Fruit fly (Drosophila melanogaster): ENCODE data around the gene CG31370.

Gene CG31370

DNA sequence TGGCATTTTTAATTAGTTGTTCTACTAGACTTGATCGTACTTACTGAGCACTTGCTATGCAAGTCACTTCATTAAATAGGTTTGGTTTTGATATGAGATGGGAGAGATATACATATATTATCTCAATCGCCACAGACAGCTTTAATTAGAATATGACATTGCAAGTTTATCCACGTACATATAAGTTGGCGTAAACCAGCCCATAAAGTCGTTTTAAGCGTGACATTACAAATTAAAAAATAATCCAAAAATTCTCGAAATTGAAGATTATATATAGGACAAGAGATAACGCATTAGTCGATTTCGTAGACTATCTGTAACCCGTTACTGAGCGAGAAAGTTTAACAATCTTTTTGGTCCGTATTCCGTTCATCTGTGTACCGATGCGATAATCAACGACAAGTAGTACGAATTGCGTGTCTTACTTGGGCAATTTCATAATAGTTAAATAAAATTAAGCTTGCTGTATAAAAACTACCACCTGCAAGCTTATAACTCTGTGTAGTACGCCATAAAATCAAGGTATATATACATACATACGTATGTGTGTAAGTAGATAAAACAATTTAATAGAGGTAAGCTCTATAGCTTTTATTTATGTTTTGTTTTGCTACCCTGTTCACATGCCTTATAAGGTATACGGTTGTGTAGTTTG lies 17.9 kb downstream of the CG31370 start, which contains the start of gene CG10560:
Gene CG10560, minus strand, starts transcription at position 51 of the 655 bp plus-strand sequence.
- TF ChIP-seq lola (GFP tag; optimal IDR thresholded peaks at IDR 0.05), result no peak
- TF ChIP-seq Vsx2 (GFP tag; optimal IDR thresholded peaks at IDR 0.05; ENCODE audit: partially characterized antibody), result no peak
- TF ChIP-seq Jra (GFP tag; optimal IDR thresholded peaks at IDR 0.05), result no peak
- TF ChIP-seq pan (optimal IDR thresholded peaks at IDR 0.05), result no peak
- no peak for TF ChIP-seq woc (GFP tag; optimal IDR thresholded peaks at IDR 0.05)
- TF ChIP-seq tai (GFP tag; optimal IDR thresholded peaks at IDR 0.05), result no peak
- no peak for TF ChIP-seq GATAd (GFP tag; optimal IDR thresholded peaks at IDR 0.05)
- no peak for TF ChIP-seq fru (GFP tag; optimal IDR thresholded peaks at IDR 0.05)
- TF ChIP-seq Sp1 (GFP tag; optimal IDR thresholded peaks at IDR 0.05), result no peak
- TF ChIP-seq foxo (GFP tag; optimal IDR thresholded peaks at IDR 0.05), result no peak
- no peak for TF ChIP-seq Hr83 (GFP tag; optimal IDR thresholded peaks at IDR 0.05; ENCODE audit: poor library complexity, severe bottlenecking)
- no peak for TF ChIP-seq dmrt93B (GFP tag; optimal IDR thresholded peaks at IDR 0.05)
- no peak for TF ChIP-seq psq (GFP tag; optimal IDR thresholded peaks at IDR 0.05)
- TF ChIP-seq Rel (GFP tag; optimal IDR thresholded peaks at IDR 0.05), result no peak
- no peak for TF ChIP-seq Rel (tag; optimal IDR thresholded peaks at IDR 0.05)
- TF ChIP-seq usp (GFP tag; optimal IDR thresholded peaks at IDR 0.05), result no peak

DNA sequence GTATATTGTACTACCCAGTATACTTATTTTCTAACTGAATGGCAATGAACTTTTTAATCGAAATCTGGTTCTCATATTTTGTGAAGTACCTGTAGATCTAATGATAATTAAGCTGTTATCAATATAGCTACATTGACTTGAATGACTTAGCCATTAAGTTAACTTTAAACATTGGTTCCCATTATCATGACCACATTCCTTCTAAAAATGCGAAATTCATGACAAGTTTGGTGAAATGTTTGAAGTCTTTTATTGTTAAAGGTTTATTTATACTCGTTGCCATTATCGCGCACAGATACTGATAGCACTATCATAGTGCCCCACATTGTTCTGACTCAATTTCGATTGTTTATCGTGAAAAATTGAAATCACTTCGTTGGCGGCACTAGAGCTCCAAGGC lies 18.6 kb downstream of the CG31370 start:
- no peak for TF ChIP-seq rgr (GFP tag; optimal IDR thresholded peaks at IDR 0.05)
- TF ChIP-seq CrebA (GFP tag; optimal IDR thresholded peaks at IDR 0.05; ENCODE audit: borderline replicate concordance), result no peak
- no peak for TF ChIP-seq Rel (GFP tag; optimal IDR thresholded peaks at IDR 0.05)
- TF ChIP-seq Rel (tag; optimal IDR thresholded peaks at IDR 0.05), result peak; percentile 83
- no peak for TF ChIP-seq N (GFP tag; optimal IDR thresholded peaks at IDR 0.05)
- no peak for TF ChIP-seq sage (GFP tag; optimal IDR thresholded peaks at IDR 0.05)

DNA sequence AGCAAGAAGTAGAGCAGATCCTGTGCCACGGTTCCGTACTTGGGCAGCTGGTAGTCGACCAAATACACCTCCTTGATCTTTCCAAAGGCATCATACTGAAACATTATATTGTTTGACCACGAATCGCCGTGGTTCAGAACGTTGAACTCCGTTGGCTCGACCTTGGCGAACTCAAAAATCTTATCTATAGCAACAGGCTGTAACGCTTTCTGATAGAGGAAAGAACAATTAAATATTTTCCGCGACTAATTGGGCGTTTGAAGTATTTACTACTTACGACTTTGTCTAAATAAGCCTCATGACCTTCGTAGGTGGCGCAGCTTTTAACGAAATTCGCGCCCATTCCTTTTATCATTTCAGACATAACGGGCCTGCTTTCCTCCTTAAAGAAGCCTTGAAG lies 19.4 kb downstream of the CG31370 start:
- TF ChIP-seq foxo (GFP tag; optimal IDR thresholded peaks at IDR 0.05) (no peak), Vsx2 (GFP tag; optimal IDR thresholded peaks at IDR 0.05; ENCODE audit: partially characterized antibody) (no peak), dmrt93B (GFP tag; optimal IDR thresholded peaks at IDR 0.05) (no peak), ey (GFP tag; optimal IDR thresholded peaks at IDR 0.05) (no peak), sv (GFP tag; optimal IDR thresholded peaks at IDR 0.05) (no peak), tai (GFP tag; optimal IDR thresholded peaks at IDR 0.05) (no peak), lola (GFP tag; optimal IDR thresholded peaks at IDR 0.05) (no peak), CrebA (GFP tag; optimal IDR thresholded peaks at IDR 0.05; ENCODE audit: borderline replicate concordance) (no peak), HLH106 (tag; optimal IDR thresholded peaks at IDR 0.05) (no peak), Dfd (GFP tag; optimal IDR thresholded peaks at IDR 0.05) (no peak), Hr83 (GFP tag; optimal IDR thresholded peaks at IDR 0.05; ENCODE audit: poor library complexity, severe bottlenecking) (no peak)

DNA sequence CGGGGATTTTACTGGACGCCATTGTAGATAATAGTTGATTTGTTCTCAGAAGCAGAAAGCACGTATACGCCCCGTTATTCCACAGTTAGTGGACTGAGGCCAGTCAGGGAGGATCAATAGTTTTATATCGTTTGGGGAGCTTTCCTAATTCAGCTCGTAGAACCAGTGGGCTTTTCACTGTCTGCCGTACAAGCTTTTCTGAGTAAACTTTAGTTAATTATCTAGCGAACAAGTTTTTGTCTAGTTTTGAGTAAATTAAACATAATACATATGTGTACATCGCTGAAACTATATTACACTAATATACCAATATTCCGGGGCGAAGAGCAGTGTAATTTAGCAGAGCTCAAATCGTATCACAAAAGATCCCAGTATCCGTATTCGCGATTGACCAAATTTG lies 20.4 kb downstream of the CG31370 start, which contains the start of gene CG10562:
Gene CG10562, minus strand, starts transcription at position 101 of the 400 bp plus-strand sequence.
- TF ChIP-seq dsf (GFP tag; optimal IDR thresholded peaks at IDR 0.05; ENCODE audit: borderline replicate concordance) (no peak), HLH106 (tag; optimal IDR thresholded peaks at IDR 0.05) (no peak), ey (GFP tag; optimal IDR thresholded peaks at IDR 0.05) (no peak), rgr (GFP tag; optimal IDR thresholded peaks at IDR 0.05) (no peak), dl (GFP tag; optimal IDR thresholded peaks at IDR 0.05; ENCODE audit: insufficient read depth in 1 of 2, partially characterized antibody in 2 of 2) (no peak), jim (GFP tag; optimal IDR thresholded peaks at IDR 0.05) (no peak), sage (GFP tag; optimal IDR thresholded peaks at IDR 0.05) (no peak), lola (GFP tag; optimal IDR thresholded peaks at IDR 0.05) (no peak), OdsH (GFP tag; optimal IDR thresholded peaks at IDR 0.05) (no peak), Vsx2 (GFP tag; optimal IDR thresholded peaks at IDR 0.05; ENCODE audit: partially characterized antibody) (no peak)

DNA sequence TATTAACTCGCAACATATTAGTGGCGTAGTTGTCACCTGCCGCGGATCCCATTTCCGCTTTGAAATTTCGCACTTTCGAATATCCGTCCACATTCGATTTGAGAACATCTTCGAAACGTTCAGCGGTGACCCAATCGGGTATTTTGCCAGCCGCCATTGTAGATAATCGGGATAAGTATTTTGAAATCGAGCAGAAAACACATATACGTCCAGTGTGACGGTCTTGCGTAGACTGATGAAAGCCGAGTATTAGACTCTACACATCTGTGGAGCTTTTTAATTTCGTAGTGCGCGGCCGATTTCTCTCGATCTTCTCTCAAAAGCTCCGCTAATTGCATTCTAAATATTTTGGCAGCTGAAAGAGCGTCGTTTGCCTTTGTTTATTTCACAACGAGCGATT lies 26.8 kb downstream of the CG31370 start, which contains the start of gene CHKov1:
Gene CHKov1, minus strand, starts transcription at position 238 of the 400 bp plus-strand sequence.
- TF ChIP-seq dl (GFP tag; optimal IDR thresholded peaks at IDR 0.05; ENCODE audit: insufficient read depth in 1 of 2, partially characterized antibody in 2 of 2) (peak; percentile 9 to 15), Hr78 (GFP tag; optimal IDR thresholded peaks at IDR 0.05) (no peak), pan (optimal IDR thresholded peaks at IDR 0.05) (no peak), Hr83 (GFP tag; optimal IDR thresholded peaks at IDR 0.05; ENCODE audit: poor library complexity, severe bottlenecking) (no peak), OdsH (GFP tag; optimal IDR thresholded peaks at IDR 0.05) (peak; percentile 42), psq (GFP tag; optimal IDR thresholded peaks at IDR 0.05) (no peak), tai (GFP tag; optimal IDR thresholded peaks at IDR 0.05) (no peak), rgr (GFP tag; optimal IDR thresholded peaks at IDR 0.05) (peak; percentile 33), Hnf4 (GFP tag; optimal IDR thresholded peaks at IDR 0.05) (no peak), HLH106 (tag; optimal IDR thresholded peaks at IDR 0.05) (no peak), Abd-B (GFP tag; optimal IDR thresholded peaks at IDR 0.05) (no peak), lola (GFP tag; optimal IDR thresholded peaks at IDR 0.05) (no peak), jim (GFP tag; optimal IDR thresholded peaks at IDR 0.05) (no peak), h (GFP tag; optimal IDR thresholded peaks at IDR 0.05) (no peak), Vsx2 (GFP tag; optimal IDR thresholded peaks at IDR 0.05; ENCODE audit: partially characterized antibody) (peak; percentile 14), CG32264 (GFP tag; optimal IDR thresholded peaks at IDR 0.05) (no peak), fru (GFP tag; optimal IDR thresholded peaks at IDR 0.05) (no peak), br (GFP tag; optimal IDR thresholded peaks at IDR 0.05) (no peak), dmrt93B (GFP tag; optimal IDR thresholded peaks at IDR 0.05) (no peak), CrebA (GFP tag; optimal IDR thresholded peaks at IDR 0.05; ENCODE audit: borderline replicate concordance) (no peak), Dif (GFP tag; optimal IDR thresholded peaks at IDR 0.05; ENCODE audit: partially characterized antibody) (peak; percentile 40), Jra (GFP tag; optimal IDR thresholded peaks at IDR 0.05) (no peak), Rel (GFP tag; optimal IDR thresholded peaks at IDR 0.05) (peak; percentile 31), Rel (tag; optimal IDR thresholded peaks at IDR 0.05) (peak; percentile 84), sv (GFP tag; optimal IDR thresholded peaks at IDR 0.05) (no peak), foxo (GFP tag; optimal IDR thresholded peaks at IDR 0.05) (no peak), brk (GFP tag; optimal IDR thresholded peaks at IDR 0.05) (no peak), N (GFP tag; optimal IDR thresholded peaks at IDR 0.05) (no peak), sage (GFP tag; optimal IDR thresholded peaks at IDR 0.05) (no peak)

Data from whole organism, wandering third instar larva.